Worm (Caenorhabditis elegans): ENCODE measurements around the gene fut-2.

ce11 chrV:6524757-6525156, 50.9 kb downstream of the fut-2 start, which contains the start of gene acs-1:
- TF ChIP-seq dmd-4 (tag; optimal IDR thresholded peaks at IDR 0.05) (no peak), snpc-4 (tag; optimal IDR thresholded peaks at IDR 0.05) (no peak), crh-2 (tag; optimal IDR thresholded peaks at IDR 0.05) (no peak), ama-1 (optimal IDR thresholded peaks at IDR 0.05) (no peak), lsy-2 (tag; optimal IDR thresholded peaks at IDR 0.05) (no peak), nhr-237 (tag; optimal IDR thresholded peaks at IDR 0.05) (no peak), aly-2 (tag; optimal IDR thresholded peaks at IDR 0.05) (no peak), elt-3 (tag; optimal IDR thresholded peaks at IDR 0.05) (no peak), ceh-82 (tag; optimal IDR thresholded peaks at IDR 0.05) (no peak), sem-4 (tag; optimal IDR thresholded peaks at IDR 0.05) (no peak), Y55F3AM.14 (GFP tag; optimal IDR thresholded peaks at IDR 0.05) (no peak), nhr-6 (tag; optimal IDR thresholded peaks at IDR 0.05) (no peak)

All from whole organism, L2 larva.